Worm (Caenorhabditis elegans) whole organism, L4/young adult: ENCODE measurements around the gene K01D12.15.

Source experiments
- W03F9.2 ChIP-seq: fragments of 150-350 bp; optimal IDR thresholded peaks from 2 replicates; lab custom pipeline; 2014; ENCODE audit warnings: missing biosample characterization, missing genetic modification characterization
- dao-5 ChIP-seq: sonication (generic microtip); optimal IDR thresholded peaks from 2 replicates; lab custom pipeline; 2016; ENCODE audit warnings: missing genotype, missing genetic modification characterization, moderate library complexity, missing compliant biosample characterization
- him-1 ChIP-seq: sonication (generic microtip); optimal IDR thresholded peaks from 2 replicates; lab custom pipeline; 2016; ENCODE audit warnings: missing genotype, missing genetic modification reagents, missing genetic modification characterization, missing compliant biosample characterization

DNA sequence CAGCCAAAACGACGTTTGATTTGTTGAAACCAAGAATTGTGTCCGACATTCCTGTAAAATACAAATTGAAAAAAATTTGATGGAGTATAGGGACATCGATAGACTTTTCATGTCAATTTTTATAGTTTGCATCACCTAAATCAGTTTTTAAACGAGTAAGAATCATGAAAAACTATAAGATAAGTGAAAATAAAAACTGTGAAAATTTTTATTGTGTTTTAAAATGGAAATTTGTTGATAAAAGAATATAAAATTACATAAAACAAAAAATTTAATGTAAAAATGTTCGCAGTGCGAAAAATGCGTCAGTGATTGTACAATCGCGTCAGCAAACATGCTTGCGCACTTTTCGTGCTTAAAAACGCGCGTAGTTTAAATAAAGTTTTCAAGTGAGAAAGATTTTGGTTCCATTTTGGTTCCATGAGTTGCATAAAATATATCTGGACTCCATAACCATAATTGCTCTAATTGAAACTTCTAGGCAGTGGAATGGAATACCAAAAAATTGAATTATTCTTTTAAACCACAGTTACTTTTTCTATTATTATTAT is 42.8 kb upstream of the K01D12.15 start, which contains the start of gene tomm-20:
- TF ChIP-seq him-1 (tag; lab: Kevin White, UChicago) (peak; percentile 83), dao-5 (no peak), W03F9.2 (peak; percentile 96)
